Fruit fly (Drosophila melanogaster): ENCODE results near the gene CG32109.
A peak's percentile ranks its signal among the peaks of the same experiment; 100 is the strongest.

CG32109 gene

dm6 chr3L:12749567-12750535 lies 4.7 kb downstream of the CG32109 start, which contains the start of the genes Klc and CG10984 (continued):
- peak; percentile 2 for TF ChIP-seq CG12299 (tag; optimal IDR thresholded peaks at IDR 0.05)
- no peak for TF ChIP-seq sug (tag; optimal IDR thresholded peaks at IDR 0.05)
- no peak for TF ChIP-seq NC2α (GFP tag; optimal IDR thresholded peaks at IDR 0.05)
- TF ChIP-seq ro (GFP tag; IDR thresholded peaks at IDR 0.05), result no peak
- no peak for TF ChIP-seq Awh (GFP tag; IDR thresholded peaks at IDR 0.05)
- TF ChIP-seq HHEX (GFP tag; optimal IDR thresholded peaks at IDR 0.05), result no peak
- TF ChIP-seq CG8944 (GFP tag; optimal IDR thresholded peaks at IDR 0.05), result peak; percentile 67
- peak; percentile 41 for TF ChIP-seq CG4854 (GFP tag; optimal IDR thresholded peaks at IDR 0.05)
- TF ChIP-seq lilli (GFP tag; optimal IDR thresholded peaks at IDR 0.05), result peak; percentile 74
- TF ChIP-seq CG6683 (GFP tag; optimal IDR thresholded peaks at IDR 0.05), result no peak
- peak; percentile 14 for TF ChIP-seq Ets97D (GFP tag; optimal IDR thresholded peaks at IDR 0.05)
- peak; percentile 65 for TF ChIP-seq tin (GFP tag; optimal IDR thresholded peaks at IDR 0.05)
- no peak for TF ChIP-seq slou (GFP tag; optimal IDR thresholded peaks at IDR 0.05)
- no peak for TF ChIP-seq CG2129 (GFP tag; IDR thresholded peaks at IDR 0.05; ENCODE audit: partially characterized antibody)
- no peak for TF ChIP-seq Vsx1 (GFP tag; optimal IDR thresholded peaks at IDR 0.05)
- TF ChIP-seq PHDP (tag; optimal IDR thresholded peaks at IDR 0.05), result peak; percentile 60
- no peak for TF ChIP-seq crp (GFP tag; optimal IDR thresholded peaks at IDR 0.05)
- no peak; the same call in 2 of the 3 replicates for TF ChIP-seq H15 (GFP tag; IDR thresholded peaks at IDR 0.05)
- no peak for TF ChIP-seq CG4707 (GFP tag; optimal IDR thresholded peaks at IDR 0.05)
- TF ChIP-seq ato (GFP tag; IDR thresholded peaks at IDR 0.05; ENCODE audit: partially characterized antibody), result no peak
- TF ChIP-seq CG30403 (GFP tag; optimal IDR thresholded peaks at IDR 0.05), result peak; percentile 54
- TF ChIP-seq CG17361 (GFP tag; IDR thresholded peaks at IDR 0.05), result peak; percentile 30; the same call in 1 of the 3 replicates
- TF ChIP-seq CG7357 (GFP tag; IDR thresholded peaks at IDR 0.05), result peak; percentile 47; the same call in 1 of the 3 replicates
- TF ChIP-seq row (GFP tag; IDR thresholded peaks at IDR 0.05), result peak; percentile 79
- peak; percentile 48; the same call in 1 of the 2 replicates for TF ChIP-seq E2f2 (GFP tag; IDR thresholded peaks at IDR 0.05)
- peak; percentile 57 for TF ChIP-seq CG34376 (GFP tag; optimal IDR thresholded peaks at IDR 0.05)
- TF ChIP-seq H2.0 (GFP tag; IDR thresholded peaks at IDR 0.05), result peak; percentile 67
- peak; percentile 45 for TF ChIP-seq NK7.1 (GFP tag; optimal IDR thresholded peaks at IDR 0.05)
- peak; percentile 34 for TF ChIP-seq Sin3A (optimal IDR thresholded peaks at IDR 0.05)
- 0 out of 2 replicates have a peak, but pooled peaks have one; percentile 59 for TF ChIP-seq Nf-YA (GFP tag; IDR thresholded peaks at IDR 0.05)
- TF ChIP-seq CG10366 (GFP tag; IDR thresholded peaks at IDR 0.05), result peak; percentile 74
- peak in 1 of 2 experiments; percentile 71 for TF ChIP-seq Eip74EF (GFP tag; optimal IDR thresholded peaks at IDR 0.05)
- peak; percentile 57 for TF ChIP-seq caup (GFP tag; optimal IDR thresholded peaks at IDR 0.05; ENCODE audit: severe bottlenecking)
- peak; percentile 41 for TF ChIP-seq fd3F (GFP tag; optimal IDR thresholded peaks at IDR 0.05)
- TF ChIP-seq ab (GFP tag; optimal IDR thresholded peaks at IDR 0.05), result peak; percentile 38
- TF ChIP-seq CG7963 (GFP tag; IDR thresholded peaks at IDR 0.05; ENCODE audit: partially characterized antibody), result no peak
- TF ChIP-seq Hr51 (GFP tag; optimal IDR thresholded peaks at IDR 0.05), result peak in 1 of 2 experiments; percentile 36
- TF ChIP-seq CG4282 (GFP tag; optimal IDR thresholded peaks at IDR 0.05), result peak; percentile 72
- no peak for TF ChIP-seq odd (GFP tag; optimal IDR thresholded peaks at IDR 0.05)
- peak; percentile 51 for TF ChIP-seq Max (GFP tag; optimal IDR thresholded peaks at IDR 0.05)
- TF ChIP-seq CG4360 (GFP tag; IDR thresholded peaks at IDR 0.05), result no peak
- TF ChIP-seq Atf3 (GFP tag; optimal IDR thresholded peaks at IDR 0.05), result peak; percentile 39
- TF ChIP-seq CG2202 (tag; optimal IDR thresholded peaks at IDR 0.05), result no peak
- peak; percentile 12 for TF ChIP-seq CG5245 (GFP tag; optimal IDR thresholded peaks at IDR 0.05)
- TF ChIP-seq CG9797 (GFP tag; optimal IDR thresholded peaks at IDR 0.05), result peak; percentile 80
- TF ChIP-seq Mes4 (GFP tag; optimal IDR thresholded peaks at IDR 0.05), result peak; percentile 21
- no peak for TF ChIP-seq MTF-1 (GFP tag; optimal IDR thresholded peaks at IDR 0.05; ENCODE audit: borderline replicate concordance)
- peak; percentile 53 for TF ChIP-seq CG13624 (GFP tag; optimal IDR thresholded peaks at IDR 0.05)
